Fruit fly (Drosophila melanogaster): ENCODE measurements around the gene Grx1.
A peak's percentile ranks its signal among the peaks of the same experiment; 100 is the strongest.

Gene Grx1

dm6 chr3L:18898770-18899278 lies 29.8 kb downstream of the Grx1 start, which contains the start of gene RpL26 (continued):
- TF ChIP-seq CG14667 (GFP tag; IDR thresholded peaks at IDR 0.05), result no peak; the same call in 1 of the 2 replicates
- TF ChIP-seq CG31365 (tag; optimal IDR thresholded peaks at IDR 0.05), result peak; percentile 29
- TF ChIP-seq CG7271 (tag; optimal IDR thresholded peaks at IDR 0.05), result peak; percentile 15
- peak; percentile 71 for TF ChIP-seq CG8924 (tag; optimal IDR thresholded peaks at IDR 0.05)
- peak; percentile 89 for TF ChIP-seq YL-1 (GFP tag; optimal IDR thresholded peaks at IDR 0.05)
- peak; percentile 56 for TF ChIP-seq Nf-YB (GFP tag; optimal IDR thresholded peaks at IDR 0.05)
- TF ChIP-seq CG11723 (GFP tag; optimal IDR thresholded peaks at IDR 0.05), result peak; percentile 60
- peak in 1 of 3 experiments; percentile 77 for TF ChIP-seq lola (GFP tag; optimal IDR thresholded peaks at IDR 0.05)
- peak; percentile 85 for TF ChIP-seq CG7963 (GFP tag; IDR thresholded peaks at IDR 0.05; ENCODE audit: partially characterized antibody)
- TF ChIP-seq Dbx (GFP tag; IDR thresholded peaks at IDR 0.05), result peak; percentile 88
- TF ChIP-seq hb (GFP tag; IDR thresholded peaks at IDR 0.05; ENCODE audit: partially characterized antibody), result peak; percentile 97
- TF ChIP-seq CG11085 (GFP tag; IDR thresholded peaks at IDR 0.05), result peak; percentile 64; the same call in 1 of the 2 replicates
- TF ChIP-seq Deaf1 (tag; optimal IDR thresholded peaks at IDR 0.05), result no peak
- no peak for TF ChIP-seq CG8478 (optimal IDR thresholded peaks at IDR 0.05)
- no peak for TF ChIP-seq Awh (GFP tag; IDR thresholded peaks at IDR 0.05)
- no peak for TF ChIP-seq gsb (GFP tag; IDR thresholded peaks at IDR 0.05)
- TF ChIP-seq Atf6 (GFP tag; IDR thresholded peaks at IDR 0.05), result peak; percentile 71
- peak; percentile 17 for TF ChIP-seq tup (GFP tag; optimal IDR thresholded peaks at IDR 0.05)
- no peak for TF ChIP-seq CG6683 (GFP tag; optimal IDR thresholded peaks at IDR 0.05)
- TF ChIP-seq CG2875 (GFP tag; optimal IDR thresholded peaks at IDR 0.05), result no peak
- TF ChIP-seq Lpt (GFP tag; optimal IDR thresholded peaks at IDR 0.05), result no peak
- TF ChIP-seq CG9609 (GFP tag; optimal IDR thresholded peaks at IDR 0.05), result peak; percentile 87
- peak; percentile 66 for TF ChIP-seq fd3F (GFP tag; optimal IDR thresholded peaks at IDR 0.05)
- TF ChIP-seq Bteb2 (GFP tag; optimal IDR thresholded peaks at IDR 0.05), result peak; percentile 72
- peak; percentile 71 for TF ChIP-seq CG32532 (GFP tag; IDR thresholded peaks at IDR 0.05)
- 0 out of 2 replicates have a peak, but pooled peaks have one; percentile 61 for TF ChIP-seq ranshi (GFP tag; IDR thresholded peaks at IDR 0.05)
- TF ChIP-seq gce (GFP tag; IDR thresholded peaks at IDR 0.05), result no peak; the same call in 2 of the 3 replicates
- TF ChIP-seq ash1 (GFP tag; optimal IDR thresholded peaks at IDR 0.05), result no peak
- TF ChIP-seq crol (GFP tag; IDR thresholded peaks at IDR 0.05), result no peak
- peak; percentile 65 for TF ChIP-seq CG6765 (GFP tag; optimal IDR thresholded peaks at IDR 0.05)
- TF ChIP-seq CG14441 (GFP tag; IDR thresholded peaks at IDR 0.05), result peak; percentile 73
- TF ChIP-seq Sox100B (GFP tag; optimal IDR thresholded peaks at IDR 0.05), result no peak
- TF ChIP-seq ap (GFP tag; IDR thresholded peaks at IDR 0.05), result no peak; the same call in 1 of the 2 replicates
- TF ChIP-seq dati (GFP tag; IDR thresholded peaks at IDR 0.05), result no peak
- TF ChIP-seq CG7556 (GFP tag; optimal IDR thresholded peaks at IDR 0.05), result peak; percentile 52
- TF ChIP-seq CG10543 (GFP tag; optimal IDR thresholded peaks at IDR 0.05), result peak; percentile 77
- TF ChIP-seq bsh (GFP tag; optimal IDR thresholded peaks at IDR 0.05), result peak; percentile 29 to 48
- peak; percentile 85 for TF ChIP-seq bbx (GFP tag; IDR thresholded peaks at IDR 0.05; ENCODE audit: partially characterized antibody)
- no peak for TF ChIP-seq lov (optimal IDR thresholded peaks at IDR 0.05)
- 0 out of 3 replicates have a peak, but pooled peaks have one; percentile 21 for TF ChIP-seq lov (GFP tag; IDR thresholded peaks at IDR 0.05)
- TF ChIP-seq Dp (GFP tag; optimal IDR thresholded peaks at IDR 0.05), result peak; percentile 34
- TF ChIP-seq CG4730 (GFP tag; IDR thresholded peaks at IDR 0.05), result 0 out of 2 replicates have a peak, but pooled peaks have one; percentile 52
- no peak for TF ChIP-seq CG10321 (GFP tag; IDR thresholded peaks at IDR 0.05)
- peak; percentile 84 for TF ChIP-seq lilli (GFP tag; optimal IDR thresholded peaks at IDR 0.05)
- TF ChIP-seq CG5180 (GFP tag; optimal IDR thresholded peaks at IDR 0.05), result no peak
- TF ChIP-seq ase (GFP tag; IDR thresholded peaks at IDR 0.05), result peak; percentile 54; the same call in 1 of the 3 replicates
- peak; percentile 74 for TF ChIP-seq Hr3 (GFP tag; optimal IDR thresholded peaks at IDR 0.05)
- TF ChIP-seq nerfin-1 (tag; optimal IDR thresholded peaks at IDR 0.05), result peak; percentile 68
- TF ChIP-seq Meics (GFP tag; optimal IDR thresholded peaks at IDR 0.05), result peak; percentile 68
- peak; percentile 73 for TF ChIP-seq dmrt11E (tag; optimal IDR thresholded peaks at IDR 0.05)
